Worm (Caenorhabditis elegans): ENCODE data around the gene C28A5.2.

Gene C28A5.2

DNA sequence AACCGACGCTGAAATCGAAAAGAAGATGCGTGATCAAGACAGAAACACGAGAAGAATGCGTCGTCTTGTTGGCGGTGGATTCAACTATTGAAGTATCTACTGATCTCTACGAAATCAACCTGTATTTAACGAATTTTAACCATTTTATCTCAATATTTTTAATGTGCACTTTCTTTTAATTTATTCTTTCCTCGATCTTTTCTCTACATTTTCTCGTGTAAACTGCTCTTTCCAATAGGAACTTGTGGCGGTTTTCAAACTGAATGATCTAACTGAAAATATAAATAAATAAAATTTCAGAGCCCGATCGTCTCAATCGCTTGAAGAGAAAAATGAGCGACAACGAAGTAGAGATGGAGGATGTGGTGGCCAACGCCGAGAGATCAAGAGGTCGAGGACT lies 33.4 kb downstream of the C28A5.2 start, which contains the start of gene rnp-4:
Gene rnp-4, plus strand, starts transcription at position 301 of the 400 bp plus-strand sequence.
- TF ChIP-seq mdl-1 (tag; optimal IDR thresholded peaks at IDR 0.05) (no peak), nhr-25 (tag; optimal IDR thresholded peaks at IDR 0.05) (no peak), lsy-12 (tag; optimal IDR thresholded peaks at IDR 0.05) (no peak), pqm-1 (tag; optimal IDR thresholded peaks at IDR 0.05) (no peak), nhr-23 (tag; optimal IDR thresholded peaks at IDR 0.05) (no peak), nhr-76 (tag; optimal IDR thresholded peaks at IDR 0.05) (no peak), ztf-11 (tag; optimal IDR thresholded peaks at IDR 0.05) (no peak), jun-1 (tag; optimal IDR thresholded peaks at IDR 0.05) (no peak), ceh-82 (tag; optimal IDR thresholded peaks at IDR 0.05) (no peak), mml-1 (tag; optimal IDR thresholded peaks at IDR 0.05) (no peak), aly-2 (tag; optimal IDR thresholded peaks at IDR 0.05) (no peak), sea-2 (GFP tag; optimal IDR thresholded peaks at IDR 0.05) (no peak), ceh-28 (tag; optimal IDR thresholded peaks at IDR 0.05) (no peak), zag-1 (tag; optimal IDR thresholded peaks at IDR 0.05) (no peak), nfya-1 (tag; optimal IDR thresholded peaks at IDR 0.05; ENCODE audit: insufficient read depth) (no peak), fkh-10 (GFP tag; optimal IDR thresholded peaks at IDR 0.05) (no peak), ceh-9 (tag; optimal IDR thresholded peaks at IDR 0.05) (no peak)

- TF ChIP-seq elt-2 (tag; optimal IDR thresholded peaks at IDR 0.05) (peak; percentile 12), ceh-28 (tag; optimal IDR thresholded peaks at IDR 0.05) (no peak), aly-2 (tag; optimal IDR thresholded peaks at IDR 0.05) (no peak), hmg-11 (tag; optimal IDR thresholded peaks at IDR 0.05) (no peak), ceh-82 (tag; optimal IDR thresholded peaks at IDR 0.05) (no peak), nfya-1 (tag; optimal IDR thresholded peaks at IDR 0.05; ENCODE audit: insufficient read depth) (peak; percentile 60), snpc-4 (tag; optimal IDR thresholded peaks at IDR 0.05) (peak; percentile 2), lin-39 (tag; optimal IDR thresholded peaks at IDR 0.05) (peak; percentile 23), pha-4 (tag; optimal IDR thresholded peaks at IDR 0.05) (no peak), nhr-23 (tag; optimal IDR thresholded peaks at IDR 0.05) (peak; percentile 31), lin-15B (tag; optimal IDR thresholded peaks at IDR 0.05) (peak; percentile 77), nhr-25 (tag; optimal IDR thresholded peaks at IDR 0.05) (peak; percentile 9), pqm-1 (tag; optimal IDR thresholded peaks at IDR 0.05) (no peak)
Measured at ce11 chrIII:4404339-4404836, 35.0 kb downstream of the C28A5.2 start, which contains the start of the genes R07E5.17 and snfc-5. TSS of gene R07E5.17 (minus strand) at chrIII:4404436. TSS of gene snfc-5 (plus strand) at chrIII:4404786.

ce11 chrIII:4401142-4401541 lies 38.2 kb downstream of the C28A5.2 start, which contains the start of gene R07E5.15:
TSS of gene R07E5.15 (plus strand) at chrIII:4401442.
- TF ChIP-seq elt-3 (tag; optimal IDR thresholded peaks at IDR 0.05): no peak
- TF ChIP-seq nhr-28 (tag; optimal IDR thresholded peaks at IDR 0.05): no peak
- no peak for TF ChIP-seq lin-15B (tag; optimal IDR thresholded peaks at IDR 0.05)
- TF ChIP-seq ceh-82 (tag; optimal IDR thresholded peaks at IDR 0.05): no peak
- no peak for TF ChIP-seq ceh-16 (tag; optimal IDR thresholded peaks at IDR 0.05)
- TF ChIP-seq elt-1 (tag; optimal IDR thresholded peaks at IDR 0.05): no peak
- TF ChIP-seq ceh-9 (tag; optimal IDR thresholded peaks at IDR 0.05): no peak
- no peak for TF ChIP-seq fkh-2 (tag; optimal IDR thresholded peaks at IDR 0.05)
- TF ChIP-seq eor-1 (tag; optimal IDR thresholded peaks at IDR 0.05): no peak
- no peak for TF ChIP-seq mml-1 (tag; optimal IDR thresholded peaks at IDR 0.05)
- TF ChIP-seq unc-62 (GFP tag; optimal IDR thresholded peaks at IDR 0.05): no peak
- no peak for TF ChIP-seq fos-1 (tag; optimal IDR thresholded peaks at IDR 0.05)
- TF ChIP-seq nhr-12 (tag; optimal IDR thresholded peaks at IDR 0.05): no peak
- no peak for TF ChIP-seq ztf-4 (tag; optimal IDR thresholded peaks at IDR 0.05)
- TF ChIP-seq nhr-77 (tag; optimal IDR thresholded peaks at IDR 0.05): no peak
- no peak for TF ChIP-seq nhr-11 (tag; optimal IDR thresholded peaks at IDR 0.05)
- no peak for TF ChIP-seq ztf-11 (tag; optimal IDR thresholded peaks at IDR 0.05)

DNA sequence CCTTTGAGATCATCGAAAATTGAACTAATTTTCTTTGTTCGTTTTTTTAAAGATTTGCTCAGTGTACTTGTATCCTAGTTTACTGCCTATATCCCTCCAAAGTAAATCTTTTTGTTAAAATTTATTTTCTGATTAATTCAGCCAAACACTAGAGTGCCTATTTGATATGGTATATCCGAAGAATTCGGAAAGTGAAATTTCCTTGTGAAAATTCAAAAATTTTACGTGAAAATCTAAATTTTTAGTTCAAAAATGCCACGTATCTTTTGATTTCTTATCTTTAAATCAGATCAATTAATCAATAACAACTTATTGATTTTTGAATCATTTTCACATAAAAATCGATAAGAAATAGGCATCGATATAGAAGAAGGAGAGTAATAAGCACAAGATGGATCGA lies 40.9 kb downstream of the C28A5.2 start, which contains the start of gene R07E5.6:
Gene R07E5.6, plus strand, starts transcription at position 301 of the 400 bp plus-strand sequence.
- no peak for TF ChIP-seq skn-1 (tag; optimal IDR thresholded peaks at IDR 0.05)
- peak; percentile 41 for TF ChIP-seq ceh-28 (tag; optimal IDR thresholded peaks at IDR 0.05)
